Worm (Caenorhabditis elegans) whole organism, L1 larva: Measurements from ENCODE around the gene B0361.4.

Source experiments
- F16B12.6 ChIP-seq: fragments of 150-350 bp; optimal IDR thresholded peaks from 2 replicates; lab custom pipeline; 2014; ENCODE audit warnings: missing biosample characterization, missing genetic modification characterization
- aha-1 ChIP-seq: fragments of 150-350 bp; optimal IDR thresholded peaks from 2 replicates; lab custom pipeline; 2014; ENCODE audit warnings: missing biosample characterization, missing genetic modification characterization
- blmp-1 ChIP-seq: fragments of 150-350 bp; optimal IDR thresholded peaks from 2 replicates; lab custom pipeline; 2014; ENCODE audit warnings: missing biosample characterization, missing genetic modification characterization
- ceh-88 ChIP-seq: fragments of 200-800 bp; sonication (Bioruptor generic); IDR thresholded peaks from 2 replicates; pipeline ENCODE4 v1.3.6; 2022; ENCODE audit warnings: missing genetic modification characterization, missing compliant biosample characterization
- ces-1 ChIP-seq: fragments of 150-350 bp; optimal IDR thresholded peaks from 2 replicates; lab custom pipeline; 2014; ENCODE audit warnings: missing biosample characterization, missing genetic modification reagents, missing genetic modification characterization
- dpl-1 ChIP-seq, 3 experiments: fragments of 150-350 bp in 2 of 3; sonication (generic microtip) in 1 of 3; optimal IDR thresholded peaks; 2 replicates each; lab custom pipeline; 2014 to 2017; ENCODE audit warnings: missing biosample characterization in 3 of 3, missing genetic modification characterization in 3 of 3, missing genetic modification reagents in 3 of 3
- efl-1 ChIP-seq, 4 experiments: fragments of 150-350 bp; optimal IDR thresholded peaks in 3 of 4; peaks in 1 of 4; 1 replicate in 1 of 4; 2 replicates in 3 of 4; lab custom pipeline; 2014; ENCODE audit warnings: missing biosample characterization in 2 of 4, missing genetic modification characterization in 2 of 4, missing genetic modification reagents in 2 of 4
- egl-13 ChIP-seq: sonication (generic microtip); optimal IDR thresholded peaks from 2 replicates; lab custom pipeline; 2016; ENCODE audit warnings: missing genotype, missing genetic modification reagents, missing genetic modification characterization, missing compliant biosample characterization
- egl-27 ChIP-seq, 2 experiments: fragments of 150-350 bp in 1 of 2; sonication (generic microtip); optimal IDR thresholded peaks; 3 replicates each; lab custom pipeline; 2017 to 2018; ENCODE audit warnings: missing biosample characterization in 2 of 2, missing genetic modification characterization in 2 of 2, missing genetic modification reagents in 2 of 2
- elt-2 ChIP-seq: sonication (generic microtip); optimal IDR thresholded peaks from 2 replicates; lab custom pipeline; 2016; ENCODE audit warnings: missing genetic modification characterization, mild to moderate bottlenecking, inconsistent platforms, missing compliant biosample characterization, missing genetic modification reagents
- elt-3 ChIP-seq, 6 experiments: fragments of 150-350 bp in 1 of 6; sonication (generic microtip); optimal IDR thresholded peaks; 2 replicates each; lab custom pipeline; 2017 to 2018; ENCODE audit warnings: missing biosample characterization in 6 of 6, missing genetic modification characterization in 6 of 6, inconsistent platforms in 1 of 6
- ets-5 ChIP-seq: fragments of 200-800 bp; sonication (Bioruptor generic); IDR thresholded peaks from 2 replicates; pipeline ENCODE4 v1.3.6; 2022; ENCODE audit warnings: missing genetic modification characterization, missing compliant biosample characterization
- fos-1 ChIP-seq: fragments of 150-350 bp; optimal IDR thresholded peaks from 2 replicates; lab custom pipeline; 2014; ENCODE audit warnings: missing biosample characterization, missing genetic modification characterization
- grh-1 ChIP-seq: fragments of 200-800 bp; sonication (Bioruptor generic); IDR thresholded peaks from 2 replicates; pipeline ENCODE4 v1.3.6; 2022; ENCODE audit warnings: missing genetic modification reagents, missing genetic modification characterization, missing compliant biosample characterization
- hlh-17 ChIP-seq: fragments of 200-800 bp; sonication (Bioruptor generic); optimal IDR thresholded peaks from 2 replicates; lab custom pipeline; 2018; ENCODE audit warnings: missing genetic modification characterization, mild to moderate bottlenecking, missing compliant biosample characterization, moderate library complexity, borderline replicate concordance
- irx-1 ChIP-seq: sonication (generic microtip); optimal IDR thresholded peaks from 2 replicates; lab custom pipeline; 2016; ENCODE audit warnings: missing genetic modification characterization, missing compliant biosample characterization
- jun-1 ChIP-seq: fragments of 150-350 bp; optimal IDR thresholded peaks from 2 replicates; lab custom pipeline; 2014; ENCODE audit warnings: missing biosample characterization, missing genetic modification reagents, missing genetic modification characterization
- lin-13 ChIP-seq: fragments of 150-350 bp; optimal IDR thresholded peaks from 2 replicates; lab custom pipeline; 2014; ENCODE audit warnings: missing biosample characterization, missing genetic modification reagents, missing genetic modification characterization
- lin-35 ChIP-seq, 2 experiments: fragments of 150-350 bp; optimal IDR thresholded peaks; 2 replicates each; lab custom pipeline; 2014; ENCODE audit warnings: missing biosample characterization in 2 of 2, missing genetic modification characterization in 2 of 2, missing genetic modification reagents in 2 of 2
- lir-3 ChIP-seq: sonication (generic microtip); optimal IDR thresholded peaks from 2 replicates; lab custom pipeline; 2016; ENCODE audit warnings: mild to moderate bottlenecking, missing genetic modification characterization, moderate library complexity, missing compliant biosample characterization; ENCODE audit not compliant: poor library complexity
- mab-9 ChIP-seq: fragments of 200-800 bp; sonication (Bioruptor generic); IDR thresholded peaks from 2 replicates; pipeline ENCODE4 v1.3.6; 2022; ENCODE audit warnings: missing genetic modification reagents, missing genetic modification characterization, missing compliant biosample characterization
- mef-2 ChIP-seq: fragments of 150-350 bp; optimal IDR thresholded peaks from 2 replicates; lab custom pipeline; 2014; ENCODE audit warnings: missing biosample characterization, missing genetic modification characterization
- mep-1 ChIP-seq: fragments of 150-350 bp; optimal IDR thresholded peaks from 2 replicates; lab custom pipeline; 2014; ENCODE audit warnings: missing biosample characterization, missing genetic modification characterization
- nhr-11 ChIP-seq: fragments of 150-350 bp; optimal IDR thresholded peaks from 2 replicates; lab custom pipeline; 2014; ENCODE audit warnings: missing biosample characterization, missing genetic modification characterization
- nhr-12 ChIP-seq: sonication (generic microtip); optimal IDR thresholded peaks from 2 replicates; lab custom pipeline; 2017; ENCODE audit warnings: missing biosample characterization, missing genetic modification characterization
- nhr-19 ChIP-seq: fragments of 200-800 bp; sonication (Bioruptor generic); conservative IDR thresholded peaks from 2 replicates; pipeline ENCODE4 v1.3.6; 2022; ENCODE audit warnings: missing genetic modification characterization, missing compliant biosample characterization
- nhr-28 ChIP-seq: fragments of 150-350 bp; optimal IDR thresholded peaks from 2 replicates; lab custom pipeline; 2014; ENCODE audit warnings: missing biosample characterization, missing genetic modification characterization
- nhr-84 ChIP-seq: sonication (generic microtip); optimal IDR thresholded peaks from 2 replicates; lab custom pipeline; 2017; ENCODE audit warnings: missing biosample characterization, missing genetic modification characterization
- nhr-85 ChIP-seq: sonication (generic microtip); peaks from one replicate; lab custom pipeline; 2016; ENCODE audit warnings: missing genetic modification characterization, inconsistent platforms, missing compliant biosample characterization
- pqm-1 ChIP-seq: sonication (generic microtip); optimal IDR thresholded peaks from 3 replicates; lab custom pipeline; 2017; ENCODE audit warnings: missing biosample characterization, missing genetic modification characterization
- rnt-1 ChIP-seq: sonication (generic microtip); optimal IDR thresholded peaks from 2 replicates; lab custom pipeline; 2016; ENCODE audit warnings: mild to moderate bottlenecking, missing genetic modification characterization, moderate library complexity, missing compliant biosample characterization
- snpc-4 ChIP-seq: fragments of 150-350 bp; optimal IDR thresholded peaks from 2 replicates; lab custom pipeline; 2014; ENCODE audit warnings: missing biosample characterization, missing genetic modification characterization
- snu-23 ChIP-seq: sonication (generic microtip); optimal IDR thresholded peaks from 2 replicates; lab custom pipeline; 2016; ENCODE audit warnings: missing genetic modification characterization, missing compliant biosample characterization
- sptf-1 ChIP-seq: fragments of 150-350 bp; optimal IDR thresholded peaks from 2 replicates; lab custom pipeline; 2014; ENCODE audit warnings: missing biosample characterization, missing genetic modification characterization
- tbx-2 ChIP-seq: sonication (generic microtip); optimal IDR thresholded peaks from 2 replicates; lab custom pipeline; 2016; ENCODE audit warnings: missing genetic modification characterization, missing compliant biosample characterization
- tlp-1 ChIP-seq: fragments of 150-350 bp; optimal IDR thresholded peaks from 2 replicates; lab custom pipeline; 2014; ENCODE audit warnings: missing biosample characterization, missing genetic modification characterization
- unc-30 ChIP-seq: sonication (generic microtip); optimal IDR thresholded peaks from 2 replicates; lab custom pipeline; 2017; ENCODE audit warnings: missing biosample characterization, missing genetic modification characterization
- unc-62 ChIP-seq: fragments of 150-350 bp; optimal IDR thresholded peaks from 2 replicates; lab custom pipeline; 2014; ENCODE audit warnings: missing biosample characterization, missing genetic modification reagents, missing genetic modification characterization
- unc-98 ChIP-seq: fragments of 200-800 bp; sonication (Bioruptor generic); IDR thresholded peaks from 2 replicates; pipeline ENCODE4 v1.3.6; 2022; ENCODE audit warnings: missing genetic modification characterization, missing compliant biosample characterization
- zag-1 ChIP-seq: fragments of 150-350 bp; optimal IDR thresholded peaks from 2 replicates; lab custom pipeline; 2014; ENCODE audit warnings: missing biosample characterization, missing genetic modification characterization
- zip-4 ChIP-seq: fragments of 200-800 bp; sonication (Bioruptor generic); optimal IDR thresholded peaks from 2 replicates; lab custom pipeline; 2018; ENCODE audit warnings: mild to moderate bottlenecking, missing genetic modification characterization, moderate library complexity, missing compliant biosample characterization

Gene B0361.4

DNA sequence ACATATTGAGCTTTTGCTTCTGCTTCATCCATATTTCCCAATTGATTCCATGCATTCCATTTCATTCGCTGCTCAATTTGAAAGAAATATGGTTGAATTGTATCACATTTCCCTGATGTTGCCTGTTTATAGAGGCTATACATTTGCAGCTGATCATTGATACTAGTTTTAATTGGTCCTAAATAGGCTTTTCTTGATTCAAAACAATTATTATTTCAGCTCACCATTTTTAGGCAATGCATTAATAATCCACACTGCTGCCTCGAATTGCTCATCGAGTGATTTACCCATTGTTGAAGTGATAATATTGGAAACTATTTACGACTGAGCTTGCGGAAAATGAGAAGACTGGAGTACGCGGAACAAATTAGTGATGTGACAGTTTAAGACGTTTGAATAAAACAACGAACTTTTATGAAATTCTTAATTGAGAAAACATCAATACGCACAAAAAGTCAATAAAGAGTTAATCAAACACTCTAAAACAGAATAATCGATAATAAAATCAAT is 49.9 kb downstream of the B0361.4 start, which contains the start of gene acbp-4:
Gene acbp-4 (minus strand): TSS at position 510 of the 510 bp plus-strand sequence.
- TF ChIP-seq pqm-1 (no peak), hlh-17 (GFP tag; lab: Kevin White, UChicago) (no peak), irx-1 (tag; lab: Kevin White, UChicago) (no peak), dpl-1 (GFP tag; optimal IDR thresholded peaks at IDR 0.05; lab: Kevin White, UChicago) (no peak), mep-1 (tag; lab: Kevin White, UChicago) (no peak), snu-23 (GFP tag; lab: Kevin White, UChicago) (no peak), nhr-19 (GFP tag; lab: Robert Waterston, UW) (no peak), tbx-2 (tag; lab: Kevin White, UChicago) (no peak), fos-1 (no peak), efl-1 (optimal IDR thresholded peaks at IDR 0.05; lab: Kevin White, UChicago) (no peak), efl-1 (GFP tag; optimal IDR thresholded peaks at IDR 0.05 in 1 of 2; lab: Kevin White, UChicago) (no peak), grh-1 (GFP tag; lab: Robert Waterston, UW) (no peak), zip-4 (GFP tag; lab: Kevin White, UChicago) (no peak), rnt-1 (tag; lab: Kevin White, UChicago) (no peak), unc-30 (no peak), snpc-4 (tag; lab: Kevin White, UChicago) (no peak)

DNA sequence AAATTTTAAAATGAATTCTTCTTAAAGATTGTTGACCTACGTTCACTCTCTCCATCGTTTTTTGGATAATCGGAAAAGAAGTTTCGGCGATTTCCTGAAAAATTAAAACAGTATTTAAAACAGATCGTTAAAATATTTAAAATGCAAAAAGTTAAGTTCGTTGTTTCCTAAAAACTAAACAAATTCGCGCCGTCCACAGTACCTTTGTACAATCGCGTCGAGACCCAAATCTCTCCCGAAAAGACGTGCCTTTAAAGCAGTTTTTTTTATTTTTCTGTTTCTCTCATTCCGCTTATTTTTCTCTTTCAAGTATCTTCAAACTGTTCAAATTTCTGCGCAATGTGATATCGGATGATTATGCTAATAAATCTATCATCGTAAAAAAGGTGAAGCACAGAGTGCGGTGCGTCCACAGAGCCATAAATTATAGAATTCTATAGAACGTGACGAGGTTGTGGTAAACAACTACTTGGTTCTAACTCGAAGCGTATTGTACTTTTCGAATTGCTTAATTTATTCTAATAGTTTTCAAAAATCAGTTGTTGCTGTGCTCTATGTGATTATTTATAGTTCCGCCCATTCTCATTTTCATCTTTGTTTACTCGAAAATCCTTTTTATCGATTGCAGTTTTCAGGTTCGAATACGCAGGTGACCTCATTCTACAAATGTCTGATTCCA is 52.0 kb downstream of the B0361.4 start, which contains the start of the genes F56C9.6 and F56C9.3:
Gene F56C9.6 (minus strand): TSS at position 112 of the 679 bp plus-strand sequence.
Gene F56C9.3 (plus strand): TSS at position 629 of the 679 bp plus-strand sequence.
- no peak for TF ChIP-seq unc-98 (GFP tag; lab: Robert Waterston, UW)
- TF ChIP-seq tlp-1 (tag; lab: Kevin White, UChicago): no peak
- TF ChIP-seq aha-1: no peak
- no peak for TF ChIP-seq egl-27 (tag; optimal IDR thresholded peaks at IDR 0.05; lab: Kevin White, UChicago)
- TF ChIP-seq nhr-84 (tag; lab: Kevin White, UChicago): no peak
- TF ChIP-seq lir-3 (tag; lab: Kevin White, UChicago): no peak
- no peak for TF ChIP-seq nhr-28 (tag; lab: Kevin White, UChicago)
- TF ChIP-seq efl-1 (optimal IDR thresholded peaks at IDR 0.05; lab: Kevin White, UChicago): no peak
- TF ChIP-seq efl-1 (GFP tag; optimal IDR thresholded peaks at IDR 0.05 in 1 of 2; lab: Kevin White, UChicago): no peak
- TF ChIP-seq ces-1: no peak
- TF ChIP-seq unc-62 (GFP tag; lab: Kevin White, UChicago): no peak
- TF ChIP-seq mab-9: no peak
- no peak for TF ChIP-seq unc-30
- TF ChIP-seq lin-35 (GFP tag; optimal IDR thresholded peaks at IDR 0.05; lab: Kevin White, UChicago): no peak
- TF ChIP-seq fos-1: no peak
- no peak for TF ChIP-seq rnt-1 (tag; lab: Kevin White, UChicago)
- no peak for TF ChIP-seq lin-13 (GFP tag; lab: Kevin White, UChicago)
- no peak for TF ChIP-seq nhr-85 (tag; lab: Kevin White, UChicago)
- TF ChIP-seq egl-13: no peak
- TF ChIP-seq elt-2 (tag; lab: Kevin White, UChicago): no peak
- TF ChIP-seq, all 84 proteins: peak for 0

DNA sequence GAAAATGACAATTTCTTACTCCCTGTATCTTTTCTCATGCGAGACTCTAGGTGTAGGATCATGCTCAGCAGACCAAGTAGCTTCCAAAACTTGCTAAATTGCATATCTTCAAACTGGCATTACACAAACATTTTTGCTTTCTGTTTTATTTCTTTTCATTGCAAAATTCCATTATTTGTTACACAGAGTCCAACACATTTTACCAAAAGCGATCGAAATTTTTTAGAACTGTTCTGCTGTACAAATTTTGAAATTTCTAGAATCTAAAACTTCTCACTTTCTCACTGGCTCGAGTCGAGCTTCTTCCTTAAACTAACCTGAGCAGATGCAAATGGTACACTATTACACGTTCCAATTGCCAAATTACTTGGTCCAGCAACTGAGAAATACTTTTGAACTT is 55.7 kb downstream of the B0361.4 start:
- TF ChIP-seq blmp-1 (tag; lab: Kevin White, UChicago) (no peak), jun-1 (no peak), nhr-84 (tag; lab: Kevin White, UChicago) (no peak), ets-5 (GFP tag; lab: Robert Waterston, UW) (no peak), egl-13 (no peak), zip-4 (GFP tag; lab: Kevin White, UChicago) (no peak), mef-2 (no peak), lir-3 (tag; lab: Kevin White, UChicago) (no peak), elt-3 (tag; optimal IDR thresholded peaks at IDR 0.05; lab: Kevin White, UChicago) (no peak), hlh-17 (GFP tag; lab: Kevin White, UChicago) (no peak), nhr-12 (tag; lab: Kevin White, UChicago) (no peak), rnt-1 (tag; lab: Kevin White, UChicago) (no peak), ceh-88 (no peak), nhr-11 (tag; lab: Kevin White, UChicago) (no peak), zag-1 (tag; lab: Kevin White, UChicago) (no peak), sptf-1 (tag; lab: Kevin White, UChicago) (no peak), F16B12.6 (tag; lab: Kevin White, UChicago) (no peak)
